Fruit fly (Drosophila melanogaster): ENCODE results near the gene Mkp3.

DNA sequence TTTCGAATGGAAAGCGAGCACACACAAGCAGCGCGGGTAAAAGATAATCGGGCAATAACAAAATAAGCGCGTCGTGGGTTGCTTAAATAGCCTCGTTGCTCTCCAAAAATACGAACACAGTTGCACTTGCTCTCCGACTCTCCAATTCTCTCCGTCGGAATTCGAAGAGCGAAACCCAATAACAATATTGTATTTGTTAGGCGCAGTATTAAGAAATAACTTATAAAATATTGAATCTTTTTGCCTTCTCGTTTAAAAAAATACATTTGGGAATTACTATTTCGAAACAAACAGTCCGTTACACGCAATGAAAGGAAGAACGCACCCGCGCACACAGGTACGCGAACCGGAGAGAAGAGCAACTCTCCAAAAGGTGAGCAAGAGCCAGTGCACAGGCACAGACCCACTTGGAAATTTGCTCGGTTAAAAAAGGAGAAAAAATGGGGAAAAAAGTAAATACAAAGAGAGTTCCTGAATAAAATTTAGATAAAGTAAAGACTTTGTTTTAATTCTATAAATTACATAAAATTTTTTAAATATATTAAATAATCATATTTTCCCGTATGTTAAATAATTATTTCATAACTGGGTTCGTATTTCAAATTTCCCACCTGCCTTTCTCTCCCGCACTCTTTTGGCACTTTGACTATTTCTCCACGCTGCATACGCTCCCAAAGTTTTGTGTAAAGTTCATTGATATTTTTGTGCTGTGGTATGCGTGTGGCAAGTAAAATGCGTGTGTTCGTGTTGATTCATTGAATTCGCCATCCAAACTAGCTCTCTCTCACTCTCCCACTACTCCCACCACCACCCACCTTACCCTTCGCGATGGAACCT is at the start of gene Mkp3:
- TF ChIP-seq psq (optimal IDR thresholded peaks at IDR 0.05) (no peak), Myc (optimal IDR thresholded peaks at IDR 0.05) (no peak), insv (optimal IDR thresholded peaks at IDR 0.05) (no peak), h (optimal IDR thresholded peaks at IDR 0.05) (no peak)

All from Kc167 (cell line).